Fruit fly (Drosophila melanogaster): ENCODE results near the gene CG2604.

CG2604 gene

dm6 chr3R:5211901-5212758 lies 11.0 kb downstream of the CG2604 start (continued):
- TF ChIP-seq CG3995 (GFP tag; optimal IDR thresholded peaks at IDR 0.05) (no peak), CG6175 (GFP tag; IDR thresholded peaks at IDR 0.05) (no peak), YL-1 (GFP tag; optimal IDR thresholded peaks at IDR 0.05) (no peak), cato (GFP tag; optimal IDR thresholded peaks at IDR 0.05; ENCODE audit: borderline replicate concordance) (peak; percentile 46), CG10366 (GFP tag; IDR thresholded peaks at IDR 0.05) (no peak; the same call in 1 of the 2 replicates), Taf1 (GFP tag; IDR thresholded peaks at IDR 0.05) (no peak), CG30403 (GFP tag; optimal IDR thresholded peaks at IDR 0.05) (peak; percentile 72), al (GFP tag; IDR thresholded peaks at IDR 0.05) (no peak), az2 (GFP tag; optimal IDR thresholded peaks at IDR 0.05) (peak; percentile 81), Hey (tag; optimal IDR thresholded peaks at IDR 0.05) (no peak)

DNA sequence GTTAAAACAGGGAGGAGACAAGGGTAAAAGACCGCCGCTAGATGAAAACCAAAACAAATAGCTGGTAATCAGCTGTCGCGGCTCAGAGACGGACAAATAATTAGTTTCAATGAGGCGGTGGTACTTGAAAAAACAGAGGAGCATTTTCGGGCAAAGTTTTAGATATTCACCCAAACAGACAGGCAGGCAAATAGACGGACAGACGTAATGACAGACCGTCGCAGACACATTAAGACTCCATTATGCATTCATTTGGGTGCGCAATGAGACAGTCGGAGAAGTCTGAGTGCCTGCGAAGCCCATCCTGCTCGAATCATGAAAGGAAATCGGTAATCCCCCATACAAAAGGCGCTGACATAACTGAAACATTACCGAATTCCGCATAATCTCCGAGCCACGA lies 11.8 kb downstream of the CG2604 start:
- no peak for TF ChIP-seq CG34224 (GFP tag; IDR thresholded peaks at IDR 0.05; ENCODE audit: partially characterized antibody)
- TF ChIP-seq Dek (tag; optimal IDR thresholded peaks at IDR 0.05): no peak
- TF ChIP-seq CG2889 (GFP tag; IDR thresholded peaks at IDR 0.05): no peak
- no peak for TF ChIP-seq schlank (tag; optimal IDR thresholded peaks at IDR 0.05)
- no peak for TF ChIP-seq CG5180 (GFP tag; optimal IDR thresholded peaks at IDR 0.05)
- TF ChIP-seq Ssrp (tag; optimal IDR thresholded peaks at IDR 0.05): no peak
- no peak for TF ChIP-seq pzg (GFP tag; optimal IDR thresholded peaks at IDR 0.05)
- TF ChIP-seq CG8944 (GFP tag; optimal IDR thresholded peaks at IDR 0.05): no peak
- no peak for TF ChIP-seq ash1 (GFP tag; optimal IDR thresholded peaks at IDR 0.05)
- no peak for TF ChIP-seq dati (GFP tag; IDR thresholded peaks at IDR 0.05)
- no peak for TF ChIP-seq pan (optimal IDR thresholded peaks at IDR 0.05)
- TF ChIP-seq pan (GFP tag; optimal IDR thresholded peaks at IDR 0.05 in 1 of 2, IDR thresholded peaks at IDR 0.05 in 1 of 2): no peak
- TF ChIP-seq Scr (GFP tag; IDR thresholded peaks at IDR 0.05; ENCODE audit: partially characterized antibody): 0 out of 2 replicates have a peak, but pooled peaks have one; percentile 13
- TF ChIP-seq Ptx1 (GFP tag; IDR thresholded peaks at IDR 0.05): no peak
- no peak for TF ChIP-seq dysf (GFP tag; IDR thresholded peaks at IDR 0.05)
- no peak for TF ChIP-seq dm (GFP tag; optimal IDR thresholded peaks at IDR 0.05)
- no peak for TF ChIP-seq pita (GFP tag; optimal IDR thresholded peaks at IDR 0.05)
- TF ChIP-seq zen (tag; optimal IDR thresholded peaks at IDR 0.05): peak; percentile 99

- TF ChIP-seq HLHmδ (GFP tag; optimal IDR thresholded peaks at IDR 0.05) (no peak), crc (GFP tag; optimal IDR thresholded peaks at IDR 0.05) (no peak), dimm (GFP tag; IDR thresholded peaks at IDR 0.05) (0 out of 2 replicates have a peak, but pooled peaks have one; percentile 25), Elba2 (GFP tag; optimal IDR thresholded peaks at IDR 0.05) (no peak), ato (GFP tag; IDR thresholded peaks at IDR 0.05; ENCODE audit: partially characterized antibody) (no peak), CG17568 (GFP tag; optimal IDR thresholded peaks at IDR 0.05) (no peak), fd102C (GFP tag; optimal IDR thresholded peaks at IDR 0.05) (no peak), gce (GFP tag; IDR thresholded peaks at IDR 0.05) (peak; percentile 57; the same call in 1 of the 3 replicates), NC2β (GFP tag; optimal IDR thresholded peaks at IDR 0.05) (no peak), gcm2 (GFP tag; optimal IDR thresholded peaks at IDR 0.05) (no peak), gsb (GFP tag; IDR thresholded peaks at IDR 0.05) (no peak), CG1832 (GFP tag; optimal IDR thresholded peaks at IDR 0.05) (no peak), CG2875 (GFP tag; optimal IDR thresholded peaks at IDR 0.05) (peak; percentile 1), CG5245 (GFP tag; optimal IDR thresholded peaks at IDR 0.05) (peak; percentile 20), Oaz (GFP tag; IDR thresholded peaks at IDR 0.05) (0 out of 2 replicates have a peak, but pooled peaks have one; percentile 17), Meics (GFP tag; optimal IDR thresholded peaks at IDR 0.05) (no peak), run (tag; optimal IDR thresholded peaks at IDR 0.05) (no peak), CG3065 (GFP tag; optimal IDR thresholded peaks at IDR 0.05) (no peak), CG2202 (tag; optimal IDR thresholded peaks at IDR 0.05) (no peak), bigmax (GFP tag; optimal IDR thresholded peaks at IDR 0.05) (no peak), unpg (GFP tag; optimal IDR thresholded peaks at IDR 0.05) (peak; percentile 54)
Measured at dm6 chr3R:5209481-5209880, 13.7 kb downstream of the CG2604 start.
